Worm (Caenorhabditis elegans) whole organism, L4/young adult: ENCODE results near the gene fbxa-2.

Source experiments
- W03F9.2 ChIP-seq: fragments of 150-350 bp; optimal IDR thresholded peaks from 2 replicates; lab custom pipeline; 2014; ENCODE audit warnings: missing biosample characterization, missing genetic modification characterization
- dao-5 ChIP-seq: sonication (generic microtip); optimal IDR thresholded peaks from 2 replicates; lab custom pipeline; 2016; ENCODE audit warnings: missing genotype, missing genetic modification characterization, moderate library complexity, missing compliant biosample characterization
- him-1 ChIP-seq: sonication (generic microtip); optimal IDR thresholded peaks from 2 replicates; lab custom pipeline; 2016; ENCODE audit warnings: missing genotype, missing genetic modification reagents, missing genetic modification characterization, missing compliant biosample characterization

fbxa-2 gene

DNA sequence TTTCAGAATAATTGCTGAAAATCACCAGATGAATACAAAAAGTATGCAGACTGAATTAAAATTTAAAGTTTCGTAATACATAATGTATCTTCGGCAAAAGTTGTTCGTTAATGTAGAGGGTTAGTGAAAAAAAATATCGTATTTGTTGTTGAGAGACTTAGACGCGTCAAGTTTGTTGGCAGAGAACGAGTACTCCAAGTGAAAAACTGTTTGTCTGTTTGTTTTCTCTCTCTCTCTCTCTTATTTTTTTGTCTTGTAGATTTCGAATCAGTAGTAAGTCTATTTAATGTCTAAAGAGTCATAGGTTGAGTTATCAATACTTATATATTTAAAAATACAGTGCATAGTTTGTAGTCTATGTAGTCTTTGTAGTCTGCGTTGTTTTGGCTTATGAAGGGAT, at the start of gene fbxa-2, which contains the start of gene T13F3.8:
Gene fbxa-2, minus strand, starts transcription at position 101 of the 400 bp plus-strand sequence.
Gene T13F3.8, plus strand, starts transcription at position 245 of the 400 bp plus-strand sequence.
- TF ChIP-seq him-1 (no peak), dao-5 (no peak), W03F9.2 (tag; lab: Kevin White, UChicago) (no peak)

DNA sequence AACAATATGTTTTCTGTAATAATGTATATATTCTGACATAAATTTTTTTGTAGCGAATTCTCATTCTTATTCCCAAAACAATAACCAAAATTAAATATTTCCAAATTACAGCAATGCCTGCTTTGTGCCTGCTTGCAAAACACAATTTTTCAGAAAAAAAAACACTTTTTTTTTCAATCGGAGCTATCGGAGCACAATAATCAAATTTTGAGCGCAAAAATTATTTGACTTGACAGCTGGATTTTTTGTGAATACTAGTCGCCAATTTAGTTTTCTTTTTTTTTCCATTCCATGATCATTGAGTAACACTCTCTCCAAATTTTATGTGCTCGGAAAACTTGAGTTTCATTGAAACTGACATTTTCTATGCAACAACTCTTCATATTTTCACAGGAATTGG, 47.8 kb upstream of the fbxa-2 start, which contains the start of gene srh-180:
Gene srh-180, plus strand, starts transcription at position 301 of the 400 bp plus-strand sequence.
- TF ChIP-seq him-1 (no peak), W03F9.2 (tag; lab: Kevin White, UChicago) (no peak), dao-5 (no peak)

DNA sequence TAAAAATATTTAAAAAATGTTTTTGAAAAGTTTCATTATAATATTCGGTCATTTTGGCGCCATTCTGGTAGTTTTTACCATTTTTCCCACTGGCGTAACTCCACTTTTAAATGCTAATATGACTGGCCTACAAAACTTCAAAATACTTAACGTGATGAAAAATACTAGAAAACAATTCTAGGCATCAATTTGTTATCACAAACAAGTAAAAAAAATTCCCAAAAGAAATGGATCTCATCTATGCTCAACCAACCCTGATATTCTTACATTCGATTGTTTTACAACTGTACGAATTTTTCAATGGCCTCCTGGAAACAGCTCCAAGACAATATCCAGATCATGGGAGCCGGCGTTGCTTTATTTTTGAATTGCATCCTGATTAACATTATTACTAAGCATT, 45.5 kb upstream of the fbxa-2 start, which contains the start of gene str-214:
Gene str-214, plus strand, starts transcription at position 301 of the 400 bp plus-strand sequence.
- TF ChIP-seq him-1 (no peak), dao-5 (no peak), W03F9.2 (tag; lab: Kevin White, UChicago) (no peak)

DNA sequence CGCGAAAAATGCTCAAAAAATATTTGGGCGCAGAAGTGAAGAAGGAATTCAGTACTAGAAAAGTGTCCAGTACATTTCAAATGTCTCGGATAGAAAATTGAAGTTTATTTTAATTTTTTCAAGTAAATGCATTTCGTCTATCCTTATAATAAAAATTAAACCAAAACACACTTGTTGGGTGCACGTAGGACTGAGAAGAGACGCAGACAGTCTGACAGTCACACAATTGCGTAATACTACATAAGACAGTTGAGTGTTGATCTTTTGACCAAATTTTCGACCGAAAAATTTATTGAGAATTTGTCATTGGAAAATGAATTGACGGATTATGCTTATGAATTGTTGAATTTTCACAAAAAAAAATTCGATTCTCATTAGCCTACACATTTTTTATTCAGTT, 40.1 kb upstream of the fbxa-2 start, which contains the start of gene oac-7:
Gene oac-7, plus strand, starts transcription at position 283 of the 400 bp plus-strand sequence.
- no peak for TF ChIP-seq him-1
- no peak for TF ChIP-seq dao-5
- no peak for TF ChIP-seq W03F9.2 (tag; lab: Kevin White, UChicago)

DNA sequence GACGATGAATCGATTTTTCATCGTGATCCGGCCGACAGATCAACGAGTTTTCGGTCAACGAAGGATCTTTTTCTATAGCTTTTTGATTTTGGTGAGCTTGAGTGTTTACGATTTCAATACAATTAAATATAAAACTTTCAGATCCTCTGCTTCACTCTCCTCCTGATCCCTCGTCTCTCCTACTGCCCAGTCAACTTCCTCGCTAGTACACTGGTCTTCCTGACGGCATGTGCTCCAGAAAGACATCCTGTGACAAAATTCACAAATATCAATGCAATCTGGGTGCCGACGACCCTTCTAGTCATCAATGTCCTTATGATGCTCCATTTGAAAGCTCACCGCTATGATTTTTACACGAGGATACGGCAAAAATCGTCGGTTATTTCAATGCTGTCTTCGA, 38.9 kb upstream of the fbxa-2 start:
- TF ChIP-seq him-1 (no peak), W03F9.2 (tag; lab: Kevin White, UChicago) (no peak), dao-5 (no peak)

DNA sequence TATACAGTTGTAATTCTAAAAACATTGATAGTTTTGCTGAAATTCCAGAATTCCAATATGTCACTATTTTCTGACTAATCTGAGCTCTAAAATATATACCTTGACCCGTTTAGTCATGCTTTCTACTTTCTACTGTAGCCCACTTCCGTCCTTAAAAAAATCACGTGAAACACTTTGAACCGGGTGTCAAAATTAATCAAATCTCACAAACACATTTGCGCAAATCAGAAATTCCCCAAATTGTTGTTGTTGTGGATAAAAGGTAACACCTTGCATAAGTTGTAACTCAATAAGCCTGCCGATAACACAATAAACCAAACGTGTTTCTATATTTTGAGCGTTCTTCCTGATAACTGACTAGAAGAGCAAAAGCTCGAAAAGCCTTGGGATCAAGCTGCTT, 37.8 kb upstream of the fbxa-2 start, which contains the start of gene srxa-7:
Gene srxa-7, plus strand, starts transcription at position 301 of the 400 bp plus-strand sequence.
- no peak for TF ChIP-seq W03F9.2 (tag; lab: Kevin White, UChicago)
- TF ChIP-seq dao-5 = no peak
- no peak for TF ChIP-seq him-1

DNA sequence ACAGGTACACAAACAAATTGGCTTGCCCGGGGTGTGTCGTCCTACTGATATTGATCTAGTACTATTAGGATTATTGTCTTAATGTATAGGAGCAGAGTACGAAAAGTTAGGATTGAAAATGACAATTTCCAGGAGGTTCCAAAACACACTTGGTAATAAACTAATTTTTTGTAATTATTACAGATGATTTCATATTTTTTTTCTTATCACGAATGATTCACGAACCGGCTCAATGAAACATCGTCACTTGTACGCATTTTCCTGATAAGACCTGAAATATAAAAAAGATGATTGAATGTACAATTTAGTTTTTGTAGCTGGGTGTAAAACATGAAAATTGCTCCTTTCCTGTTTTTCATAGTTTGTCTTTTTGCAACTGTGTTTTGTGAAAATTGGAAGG, 33.0 kb upstream of the fbxa-2 start, which contains the start of the genes C31A11.13 and oac-6:
Gene C31A11.13, minus strand, starts transcription at position 113 of the 400 bp plus-strand sequence.
Gene oac-6, plus strand, starts transcription at position 279 of the 400 bp plus-strand sequence.
- no peak for TF ChIP-seq dao-5
- TF ChIP-seq W03F9.2 (tag; lab: Kevin White, UChicago) = no peak
- TF ChIP-seq him-1 = no peak

DNA sequence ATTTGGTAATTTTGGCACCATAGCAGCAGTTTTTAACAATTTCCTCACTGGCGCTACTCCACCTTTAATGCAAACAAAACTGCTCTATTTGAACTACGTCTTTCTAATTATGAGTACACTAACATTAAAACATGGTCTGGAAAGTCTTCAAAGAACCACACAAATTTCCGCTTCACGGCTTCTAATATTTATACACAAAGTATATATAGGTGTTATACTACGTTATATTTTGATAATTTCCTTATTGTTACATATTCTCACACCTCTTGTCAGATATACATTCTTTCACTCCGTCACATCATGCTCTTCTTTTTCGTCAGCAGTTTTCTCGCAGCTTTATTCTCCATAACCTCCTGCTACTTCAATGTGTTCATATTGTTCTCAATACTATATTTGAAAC, 30.8 kb upstream of the fbxa-2 start, which contains the start of gene srbc-82:
Gene srbc-82, plus strand, starts transcription at position 301 of the 400 bp plus-strand sequence.
- no peak for TF ChIP-seq W03F9.2 (tag; lab: Kevin White, UChicago)
- no peak for TF ChIP-seq dao-5
- TF ChIP-seq him-1 = no peak

DNA sequence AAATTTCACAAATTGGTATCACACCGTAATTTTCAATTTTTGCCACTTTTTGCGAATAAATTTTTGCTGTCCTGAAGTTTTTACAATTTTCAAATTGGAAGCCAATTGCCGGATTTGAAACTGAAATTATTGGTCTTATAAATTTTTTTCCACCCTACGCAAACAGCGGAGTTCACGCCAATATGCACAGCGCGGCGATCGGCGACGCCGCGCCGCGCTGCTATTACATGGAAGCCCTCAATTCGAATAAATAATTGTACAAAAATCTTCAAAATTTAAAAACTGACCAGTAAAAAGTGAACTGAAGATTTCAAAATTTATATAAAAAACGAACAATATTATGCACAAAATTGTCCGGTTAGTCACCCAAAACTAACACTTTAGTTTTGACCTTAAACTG, 30.4 kb upstream of the fbxa-2 start:
- TF ChIP-seq dao-5 = no peak
- TF ChIP-seq W03F9.2 (tag; lab: Kevin White, UChicago) = no peak
- no peak for TF ChIP-seq him-1

DNA sequence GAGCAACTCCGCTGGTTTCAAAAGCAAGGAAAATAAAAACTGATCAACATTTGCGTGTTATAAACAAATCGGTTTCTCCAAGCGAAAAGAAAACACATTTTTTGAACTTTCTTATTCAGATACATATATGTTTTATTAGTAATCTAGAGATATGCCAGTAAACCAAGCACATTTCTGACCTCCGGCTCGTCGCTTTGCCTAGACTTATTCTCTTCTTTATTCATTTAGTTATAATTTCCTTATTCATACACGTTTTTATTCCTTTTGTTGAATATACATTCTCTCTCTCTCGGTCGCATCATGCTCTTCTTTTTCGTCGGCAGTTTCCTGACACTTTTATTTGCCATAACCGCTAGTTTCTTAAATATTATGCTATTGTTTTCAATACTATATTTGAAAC, 29.2 kb upstream of the fbxa-2 start, which contains the start of gene srbc-84:
Gene srbc-84, plus strand, starts transcription at position 301 of the 400 bp plus-strand sequence.
- TF ChIP-seq him-1 = no peak
- TF ChIP-seq dao-5 = no peak
- TF ChIP-seq W03F9.2 (tag; lab: Kevin White, UChicago) = no peak

DNA sequence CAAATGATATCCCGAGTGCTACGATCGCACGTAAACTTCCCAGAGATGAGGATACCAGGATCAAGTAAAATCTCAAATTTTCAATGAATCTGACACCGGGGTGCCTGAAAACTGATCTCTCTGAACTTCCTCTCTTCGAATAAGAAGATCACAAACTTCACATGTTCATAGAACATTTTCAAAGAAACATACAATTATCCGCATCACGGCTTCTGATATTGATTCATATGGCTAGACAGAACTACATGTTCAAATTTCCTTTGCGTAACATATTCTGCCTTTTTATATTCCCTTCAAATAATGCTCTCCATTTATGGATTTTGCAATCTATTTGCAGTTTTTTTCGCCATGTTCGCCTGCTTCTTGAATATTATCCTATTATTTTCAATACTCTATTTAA, 27.6 kb upstream of the fbxa-2 start, which contains the start of gene srbc-83:
Gene srbc-83, plus strand, starts transcription at position 301 of the 400 bp plus-strand sequence.
- TF ChIP-seq W03F9.2 (tag; lab: Kevin White, UChicago) = no peak
- no peak for TF ChIP-seq him-1

DNA sequence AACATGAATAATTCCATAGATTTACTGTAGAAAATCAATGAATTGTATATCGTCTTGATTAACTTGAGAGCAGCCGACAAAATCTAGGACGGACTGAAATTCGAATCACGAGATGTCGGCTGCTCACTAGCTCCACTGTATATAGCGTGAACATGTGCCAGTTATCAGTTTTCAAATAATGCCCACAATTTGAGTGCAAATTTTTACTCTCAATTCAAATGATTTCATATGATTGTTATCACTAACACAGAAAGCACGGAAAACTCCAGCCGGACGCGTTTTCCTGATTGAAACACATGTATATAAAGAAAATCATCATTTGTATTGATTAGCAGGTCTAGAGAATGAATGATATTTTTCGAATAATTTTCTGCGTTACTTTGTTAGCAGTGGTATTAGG, 23.0 kb upstream of the fbxa-2 start, which contains the start of gene oac-5:
Gene oac-5, plus strand, starts transcription at position 301 of the 400 bp plus-strand sequence.
- TF ChIP-seq W03F9.2 (tag; lab: Kevin White, UChicago) = no peak
- TF ChIP-seq him-1 = no peak
- no peak for TF ChIP-seq dao-5

DNA sequence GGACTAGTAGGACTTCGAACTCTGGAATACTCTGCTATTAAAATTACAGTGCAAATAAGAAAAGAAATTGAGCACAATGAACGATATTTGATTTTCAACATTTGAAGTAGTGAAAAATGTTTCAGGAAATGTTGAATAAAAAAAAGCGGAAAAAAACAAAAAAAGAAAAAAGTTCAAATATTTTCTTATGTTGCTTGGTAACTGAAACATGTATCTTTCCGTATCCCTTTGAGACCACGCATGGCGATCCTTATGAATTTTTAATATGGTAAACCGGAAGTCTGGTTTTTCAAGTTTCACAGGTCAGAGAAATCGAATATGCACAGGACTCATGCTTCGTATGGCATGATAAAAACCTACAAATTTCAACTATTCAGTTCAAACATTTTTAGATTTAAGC, 18.2 kb upstream of the fbxa-2 start, which contains the start of gene F28G4.3:
Gene F28G4.3, minus strand, starts transcription at position 101 of the 400 bp plus-strand sequence.
- TF ChIP-seq him-1 = no peak
- no peak for TF ChIP-seq dao-5
- TF ChIP-seq W03F9.2 (tag; lab: Kevin White, UChicago) = no peak

DNA sequence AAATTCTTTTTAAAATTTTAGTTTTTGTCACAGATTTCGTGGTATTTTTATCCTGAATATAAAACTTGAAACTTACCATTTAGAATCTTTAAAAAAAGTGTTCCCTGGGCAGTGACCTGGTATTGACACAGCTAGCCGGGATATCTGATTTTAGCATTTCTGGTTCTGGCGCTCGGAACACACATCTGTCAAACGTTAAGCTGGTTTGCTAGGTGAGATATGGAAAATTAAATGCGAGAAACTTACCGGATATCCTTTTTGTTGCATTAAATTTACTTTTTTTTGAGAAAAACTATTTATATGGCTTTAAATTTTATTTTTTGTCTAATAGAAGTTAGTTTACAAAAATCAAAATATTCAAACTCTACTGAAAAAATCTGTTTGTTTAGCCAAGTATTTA, 16.3 kb upstream of the fbxa-2 start, which contains the start of gene F28G4.4:
Gene F28G4.4, minus strand, starts transcription at position 101 of the 400 bp plus-strand sequence.
- TF ChIP-seq W03F9.2 (tag; lab: Kevin White, UChicago) (no peak), him-1 (no peak), dao-5 (no peak)

DNA sequence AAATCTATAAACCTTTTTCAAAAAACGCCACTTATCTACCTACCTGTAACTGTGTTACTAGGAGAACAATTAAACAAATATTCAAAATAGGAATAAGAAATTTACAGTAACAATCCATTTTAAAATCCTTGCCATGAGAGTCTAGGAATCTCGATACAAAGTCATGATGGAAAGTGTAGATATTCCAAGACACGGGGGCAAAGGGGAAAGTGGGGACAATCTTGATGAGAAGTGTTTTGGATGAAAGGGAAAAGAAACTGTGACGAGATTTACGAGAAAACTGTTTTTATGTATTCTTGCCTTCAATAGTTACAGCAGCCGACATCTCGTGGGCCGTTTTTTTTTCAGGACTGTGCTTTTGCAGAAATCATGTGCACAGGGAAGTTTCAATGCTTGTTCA, 12.7 kb upstream of the fbxa-2 start, which contains the start of gene F28G4.2:
Gene F28G4.2, minus strand, starts transcription at position 175 of the 400 bp plus-strand sequence.
- no peak for TF ChIP-seq dao-5
- no peak for TF ChIP-seq him-1
- no peak for TF ChIP-seq W03F9.2 (tag; lab: Kevin White, UChicago)
